Fruit fly (Drosophila melanogaster) whole organism, embryonic: ENCODE results near the gene Awh.
A peak's percentile ranks its signal among the peaks of the same experiment; 100 is the strongest.

Experiments used
- Awh ChIP-seq: fragments of 200-800 bp; sonication (Bioruptor generic); IDR thresholded peaks from 2 replicates; pipeline ENCODE4, ENCODE4 v1.3.6; 2022; ENCODE audit warnings: missing biosample characterization, missing genetic modification characterization
- BEAF-32 ChIP-seq: fragments of 200-800 bp; sonication (Bioruptor generic); optimal IDR thresholded peaks from 3 replicates; lab custom pipeline; 2017; ENCODE audit warnings: missing biosample characterization, missing genetic modification characterization, mild to moderate bottlenecking, moderate library complexity, missing genetic modification reagents
- Blimp-1 ChIP-seq: fragments of 200-800 bp; sonication (Bioruptor generic); optimal IDR thresholded peaks from 3 replicates; lab custom pipeline; 2018; ENCODE audit warnings: missing biosample characterization, missing genetic modification characterization, mild to moderate bottlenecking, moderate library complexity, missing genetic modification reagents
- CG10267 ChIP-seq: fragments of 200-800 bp; sonication (Bioruptor generic); optimal IDR thresholded peaks from 2 replicates; lab custom pipeline; 2018; ENCODE audit warnings: missing biosample characterization, mild to moderate bottlenecking, missing genetic modification characterization, moderate library complexity
- CG10979 ChIP-seq: fragments of 200-800 bp; sonication (Bioruptor generic); optimal IDR thresholded peaks from 2 replicates; lab custom pipeline; 2018; ENCODE audit warnings: missing biosample characterization, mild to moderate bottlenecking, missing genetic modification characterization, moderate library complexity
- CG11695 ChIP-seq: fragments of 200-800 bp; sonication (Bioruptor generic); IDR thresholded peaks from 3 replicates; pipeline ENCODE4 v1.3.6; 2022; ENCODE audit warnings: missing biosample characterization, missing genetic modification characterization
- CG13775 ChIP-seq: fragments of 200-800 bp; sonication (Bioruptor generic); optimal IDR thresholded peaks from 3 replicates; lab custom pipeline; 2017; ENCODE audit warnings: missing biosample characterization, mild to moderate bottlenecking, missing genetic modification characterization
- CG14710 ChIP-seq: fragments of 200-800 bp; sonication (Bioruptor generic); optimal IDR thresholded peaks from 3 replicates; lab custom pipeline; 2019; ENCODE audit warnings: missing biosample characterization, mild to moderate bottlenecking, missing genetic modification characterization, moderate library complexity
- CG1602 ChIP-seq: fragments of 200-800 bp; sonication (Bioruptor generic); optimal IDR thresholded peaks from 3 replicates; lab custom pipeline; 2016; ENCODE audit warnings: missing biosample characterization, missing genetic modification characterization
- CG1603 ChIP-seq: fragments of 200-800 bp; sonication (Bioruptor generic); optimal IDR thresholded peaks from 2 replicates; lab custom pipeline; 2019; ENCODE audit warnings: missing biosample characterization, mild to moderate bottlenecking, missing genetic modification characterization, moderate library complexity
- CG18262 ChIP-seq: fragments of 200-800 bp; optimal IDR thresholded peaks from 3 replicates; lab custom pipeline; 2019; ENCODE audit warnings: missing biosample characterization, mild to moderate bottlenecking, missing genetic modification characterization, moderate library complexity
- CG2116 ChIP-seq: fragments of 200-800 bp; sonication (Bioruptor generic); optimal IDR thresholded peaks from 3 replicates; lab custom pipeline; 2018; ENCODE audit warnings: missing biosample characterization, mild to moderate bottlenecking, missing genetic modification characterization
- CG30403 ChIP-seq: fragments of 200-800 bp; sonication (Bioruptor generic); optimal IDR thresholded peaks from 3 replicates; lab custom pipeline; 2016; ENCODE audit warnings: missing biosample characterization, missing genetic modification characterization
- CG6689 ChIP-seq: fragments of 200-800 bp; sonication (Bioruptor generic); IDR thresholded peaks from 2 replicates; pipeline ENCODE4 v1.3.6; 2022; ENCODE audit warnings: missing biosample characterization, missing genetic modification characterization
- CG6813 ChIP-seq: fragments of 200-800 bp; sonication (Bioruptor generic); optimal IDR thresholded peaks from 2 replicates; lab custom pipeline; 2017; ENCODE audit warnings: missing biosample characterization, missing genetic modification characterization, mild to moderate bottlenecking, moderate library complexity, missing genetic modification reagents
- CG7839 ChIP-seq: fragments of 200-800 bp; sonication (Bioruptor generic); optimal IDR thresholded peaks from 3 replicates; lab custom pipeline; 2018; ENCODE audit warnings: missing biosample characterization, mild to moderate bottlenecking, missing genetic modification characterization, moderate library complexity
- CG8388 ChIP-seq: fragments of 200-800 bp; sonication (Bioruptor generic); optimal IDR thresholded peaks from 2 replicates; lab custom pipeline; 2019; ENCODE audit warnings: missing biosample characterization, mild to moderate bottlenecking, missing genetic modification characterization, moderate library complexity
- CG8765 ChIP-seq: fragments of 200-800 bp; sonication (Bioruptor generic); IDR thresholded peaks from 2 replicates; pipeline ENCODE4 v1.3.6; 2022; ENCODE audit warnings: missing biosample characterization, missing genetic modification characterization
- CG8924 ChIP-seq: fragments of 200-800 bp; optimal IDR thresholded peaks from 3 replicates; lab custom pipeline; 2019; ENCODE audit warnings: missing biosample characterization, mild to moderate bottlenecking, missing genetic modification characterization, moderate library complexity
- D19B ChIP-seq: fragments of 200-800 bp; sonication (Bioruptor generic); optimal IDR thresholded peaks from 2 replicates; lab custom pipeline; 2017; ENCODE audit warnings: missing biosample characterization, mild to moderate bottlenecking, missing genetic modification characterization
- Dbx ChIP-seq: fragments of 200-800 bp; sonication (Bioruptor generic); IDR thresholded peaks from 3 replicates; pipeline ENCODE4 v1.3.6; 2022; ENCODE audit warnings: missing biosample characterization, missing genetic modification characterization
- Dp ChIP-seq: fragments of 200-800 bp; sonication (Bioruptor generic); optimal IDR thresholded peaks from 2 replicates; lab custom pipeline; 2018; ENCODE audit warnings: missing biosample characterization, mild to moderate bottlenecking, missing genetic modification characterization, moderate library complexity
- HLH4C ChIP-seq: fragments of 200-800 bp; sonication (Bioruptor generic); IDR thresholded peaks from 3 replicates; pipeline ENCODE4 v1.3.6; 2022; ENCODE audit warnings: missing biosample characterization, missing genetic modification characterization; ENCODE audit not compliant: partially characterized antibody
- HLHmδ ChIP-seq: fragments of 200-800 bp; sonication (Bioruptor generic); optimal IDR thresholded peaks from 2 replicates; lab custom pipeline; 2018; ENCODE audit warnings: missing biosample characterization, mild to moderate bottlenecking, missing genetic modification characterization, moderate library complexity
- Hr51 ChIP-seq, 2 experiments: fragments of 200-800 bp; sonication (Bioruptor generic); optimal IDR thresholded peaks; 2 replicates in 1 of 2; 3 replicates in 1 of 2; lab custom pipeline; 2016 to 2018; ENCODE audit warnings: missing biosample characterization in 2 of 2, missing genetic modification characterization in 2 of 2, mild to moderate bottlenecking in 1 of 2, moderate library complexity in 1 of 2
- Meics ChIP-seq: fragments of 200-800 bp; sonication (Bioruptor generic); optimal IDR thresholded peaks from 2 replicates; lab custom pipeline; 2017; ENCODE audit warnings: missing biosample characterization, mild to moderate bottlenecking, missing genetic modification characterization
- Six4 ChIP-seq: fragments of 200-800 bp; sonication (Bioruptor generic); optimal IDR thresholded peaks from 2 replicates; lab custom pipeline; 2016; ENCODE audit warnings: missing biosample characterization, missing genetic modification characterization
- ara ChIP-seq: fragments of 200-800 bp; sonication (Bioruptor generic); IDR thresholded peaks from 2 replicates; pipeline ENCODE4 v1.3.6; 2022; ENCODE audit warnings: missing biosample characterization, missing genetic modification characterization
- cad ChIP-seq: fragments of >200 bp; optimal IDR thresholded peaks from 2 replicates; lab custom pipeline; 2017; ENCODE audit warnings: missing biosample characterization, missing genetic modification characterization
- cas ChIP-seq: fragments of 200-800 bp; sonication (Bioruptor generic); IDR thresholded peaks from 2 replicates; pipeline ENCODE4 v1.3.6; 2022; ENCODE audit warnings: missing biosample characterization, missing genetic modification characterization
- chn ChIP-seq: fragments of 200-800 bp; sonication (Bioruptor generic); optimal IDR thresholded peaks from 2 replicates; lab custom pipeline; 2016; ENCODE audit warnings: missing biosample characterization, missing genetic modification characterization
- dmrt11E ChIP-seq: fragments of 200-800 bp; sonication (Bioruptor generic); optimal IDR thresholded peaks from 3 replicates; lab custom pipeline; 2018; ENCODE audit warnings: missing biosample characterization, mild to moderate bottlenecking, missing genetic modification characterization, moderate library complexity
- gsb-n ChIP-seq: fragments of 200-800 bp; sonication (Bioruptor generic); optimal IDR thresholded peaks from 3 replicates; lab custom pipeline; 2018; ENCODE audit warnings: missing biosample characterization, mild to moderate bottlenecking, missing genetic modification characterization
- jumu ChIP-seq: fragments of 200-800 bp; sonication (Bioruptor generic); optimal IDR thresholded peaks from 3 replicates; lab custom pipeline; 2016; ENCODE audit warnings: missing biosample characterization, missing genetic modification characterization
- lilli ChIP-seq: fragments of 200-800 bp; sonication (Bioruptor generic); optimal IDR thresholded peaks from 3 replicates; lab custom pipeline; 2016; ENCODE audit warnings: missing biosample characterization, missing genetic modification characterization
- lmd ChIP-seq: fragments of 200-800 bp; sonication (Bioruptor generic); IDR thresholded peaks from 2 replicates; pipeline ENCODE4 v1.3.6; 2022; ENCODE audit warnings: missing biosample characterization, missing genetic modification characterization
- lola ChIP-seq, 3 experiments: fragments of >200 bp in 2 of 3; fragments of 200-800 bp in 1 of 3; sonication (Bioruptor generic) in 1 of 3; optimal IDR thresholded peaks; 2 replicates each; lab custom pipeline; 2017 to 2019; ENCODE audit warnings: missing biosample characterization in 3 of 3, missing genetic modification characterization in 3 of 3, mild to moderate bottlenecking in 1 of 3, moderate library complexity in 1 of 3
- nmo ChIP-seq: fragments of 200-800 bp; sonication (Bioruptor generic); optimal IDR thresholded peaks from 2 replicates; lab custom pipeline; 2018; ENCODE audit warnings: missing biosample characterization, mild to moderate bottlenecking, missing genetic modification characterization, moderate library complexity
- oc ChIP-seq: fragments of 200-800 bp; sonication (Bioruptor generic); optimal IDR thresholded peaks from 2 replicates; lab custom pipeline; 2018; ENCODE audit warnings: missing biosample characterization, mild to moderate bottlenecking, missing genetic modification characterization, moderate library complexity
- otp ChIP-seq: fragments of 200-800 bp; sonication (Bioruptor generic); IDR thresholded peaks from 3 replicates; pipeline ENCODE4, ENCODE4 v1.3.6; 2022; ENCODE audit warnings: missing biosample characterization, missing genetic modification characterization
- sisA ChIP-seq: fragments of 200-800 bp; sonication (Bioruptor generic); IDR thresholded peaks from 2 replicates; pipeline ENCODE4 v1.3.6; 2022; ENCODE audit warnings: missing biosample characterization, missing genetic modification characterization
- unpg ChIP-seq: fragments of 200-800 bp; sonication (Bioruptor generic); optimal IDR thresholded peaks from 3 replicates; lab custom pipeline; 2018; ENCODE audit warnings: missing biosample characterization, mild to moderate bottlenecking, missing genetic modification characterization, moderate library complexity
- zfh1 ChIP-seq: fragments of 200-800 bp; sonication (Bioruptor generic); IDR thresholded peaks from 3 replicates; pipeline ENCODE4 v1.3.6; 2022; ENCODE audit warnings: missing biosample characterization, missing genetic modification characterization

The Awh gene

DNA sequence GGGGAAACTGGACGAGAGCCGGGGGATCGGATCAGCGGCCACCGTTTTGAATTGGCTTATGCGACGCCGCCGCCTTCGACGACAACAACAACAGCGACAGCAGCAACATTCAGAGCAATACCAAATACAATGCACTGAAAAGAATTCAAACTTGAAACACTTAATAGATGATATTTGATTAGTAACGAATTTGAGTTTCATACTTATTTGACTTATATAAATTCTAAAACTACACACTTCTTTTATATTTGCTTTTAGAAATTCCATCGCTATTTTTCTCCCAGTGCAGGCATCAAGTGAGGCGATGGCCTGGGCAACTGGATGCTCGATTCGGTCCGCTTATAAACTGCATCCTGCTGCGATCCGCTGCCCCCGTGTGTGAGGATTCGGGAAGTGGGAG, 22.0 kb downstream of the Awh start (continued):
- TF ChIP-seq CG10267, result peak; percentile 20
- peak; percentile 24 for TF ChIP-seq CG10979 (tag; lab: Kevin White, UChicago)
- peak; percentile 42; the same call in 1 of the 3 replicates for TF ChIP-seq otp (GFP tag; lab: Robert Waterston, UW)
- TF ChIP-seq jumu, result peak; percentile 23
- no peak for TF ChIP-seq CG7839 (tag; lab: Kevin White, UChicago)
- peak; percentile 25 for TF ChIP-seq Blimp-1 (GFP tag; lab: Kevin White, UChicago)
- no peak for TF ChIP-seq Dp (GFP tag; lab: Kevin White, UChicago)
- TF ChIP-seq nmo (GFP tag; lab: Kevin White, UChicago), result peak; percentile 35
- peak; percentile 39 for TF ChIP-seq unpg (GFP tag; lab: Kevin White, UChicago)
- TF ChIP-seq Hr51 (GFP tag; optimal IDR thresholded peaks at IDR 0.05; lab: Kevin White, UChicago), result peak in 1 of 2 experiments; percentile 1
- TF ChIP-seq CG8765 (GFP tag; lab: Robert Waterston, UW), result peak; percentile 52; the same call in 1 of the 2 replicates
- no peak for TF ChIP-seq CG2116
- TF ChIP-seq Meics (GFP tag; lab: Kevin White, UChicago), result no peak
- TF ChIP-seq HLH4C, result no peak
- TF ChIP-seq cas (GFP tag; lab: Robert Waterston, UW), result no peak
- peak; percentile 56; the same call in 2 of the 3 replicates for TF ChIP-seq zfh1 (GFP tag; lab: Robert Waterston, UW)
- no peak for TF ChIP-seq lilli (GFP tag; lab: Kevin White, UChicago)
- TF ChIP-seq lmd (GFP tag; lab: Robert Waterston, UW), result peak; percentile 32; the same call in 1 of the 2 replicates
- no peak for TF ChIP-seq cad
- peak; percentile 2 for TF ChIP-seq Six4 (GFP tag; lab: Kevin White, UChicago)
- TF ChIP-seq CG6813 (GFP tag; lab: Kevin White, UChicago), result no peak
- TF ChIP-seq CG8924 (tag; lab: Kevin White, UChicago), result peak; percentile 22
- TF ChIP-seq CG13775, result peak; percentile 25
- peak; percentile 54 for TF ChIP-seq ara (GFP tag; lab: Robert Waterston, UW)
- TF ChIP-seq gsb-n (tag; lab: Kevin White, UChicago), result peak; percentile 14
- peak; percentile 24 for TF ChIP-seq chn (GFP tag; lab: Kevin White, UChicago)
- TF ChIP-seq HLHmδ, result no peak
- peak; percentile 53 for TF ChIP-seq CG6689 (GFP tag; lab: Robert Waterston, UW)
- peak in 1 of 3 experiments; percentile 60 for TF ChIP-seq lola (GFP tag; optimal IDR thresholded peaks at IDR 0.05; lab: Kevin White, UChicago)
- no peak for TF ChIP-seq oc (tag; lab: Kevin White, UChicago)
- TF ChIP-seq sisA (GFP tag; lab: Robert Waterston, UW), result peak; percentile 44
- no peak for TF ChIP-seq BEAF-32
- TF ChIP-seq CG11695 (GFP tag; lab: Robert Waterston, UW), result 0 out of 3 replicates have a peak, but pooled peaks have one; percentile 23
- TF ChIP-seq CG1602, result peak; percentile 20
- peak; percentile 2 for TF ChIP-seq CG30403
- TF ChIP-seq Dbx (GFP tag; lab: Robert Waterston, UW), result no peak
- peak; percentile 72 for TF ChIP-seq dmrt11E
- 0 out of 2 replicates have a peak, but pooled peaks have one; percentile 40 for TF ChIP-seq Awh (GFP tag; lab: Robert Waterston, UW)
- TF ChIP-seq CG14710 (tag; lab: Kevin White, UChicago), result peak; percentile 3
- TF ChIP-seq CG1603 (tag; lab: Kevin White, UChicago), result peak; percentile 50
- no peak for TF ChIP-seq D19B (GFP tag; lab: Kevin White, UChicago)
- peak; percentile 48 for TF ChIP-seq CG18262
- peak; percentile 29 for TF ChIP-seq CG8388 (GFP tag; lab: Kevin White, UChicago)
- TF ChIP-seq, all 482 proteins: peak for 72
